Fruit fly (Drosophila melanogaster) whole organism, embryonic: ENCODE data around the gene Cyt-c-p.

Source experiments
- ATbp ChIP-seq: fragments of 200-800 bp; sonication (Bioruptor generic); optimal IDR thresholded peaks from 2 replicates; lab custom pipeline; 2017; ENCODE audit warnings: missing biosample characterization, mild to moderate bottlenecking, missing genetic modification characterization, missing genetic modification reagents
- Bgb ChIP-seq: fragments of 200-800 bp; sonication (Bioruptor generic); IDR thresholded peaks from 2 replicates; pipeline ENCODE4 v1.3.6; 2022; ENCODE audit warnings: missing biosample characterization, missing genetic modification characterization; ENCODE audit not compliant: partially characterized antibody
- BtbVII ChIP-seq: fragments of 200-800 bp; sonication (Bioruptor generic); optimal IDR thresholded peaks from 3 replicates; lab custom pipeline; 2017; ENCODE audit warnings: missing biosample characterization, mild to moderate bottlenecking, missing genetic modification characterization
- CG10565 ChIP-seq: fragments of 200-800 bp; sonication (Bioruptor generic); optimal IDR thresholded peaks from 3 replicates; lab custom pipeline; 2016; ENCODE audit warnings: missing biosample characterization, mild to moderate bottlenecking, missing genetic modification characterization
- CG12155 ChIP-seq: fragments of 200-800 bp; sonication (Bioruptor generic); optimal IDR thresholded peaks from 3 replicates; lab custom pipeline; 2016; ENCODE audit warnings: missing biosample characterization, missing genetic modification characterization
- CG13296 ChIP-seq: fragments of 200-800 bp; sonication (Bioruptor generic); optimal IDR thresholded peaks from 3 replicates; lab custom pipeline; 2018; ENCODE audit warnings: missing biosample characterization, mild to moderate bottlenecking, missing genetic modification characterization
- CG14050 ChIP-seq: fragments of 200-800 bp; sonication (Bioruptor generic); IDR thresholded peaks from 3 replicates; pipeline ENCODE4 v1.3.6; 2022; ENCODE audit warnings: missing biosample characterization, missing genetic modification characterization
- CG14441 ChIP-seq: fragments of 200-800 bp; sonication (Bioruptor generic); IDR thresholded peaks from 2 replicates; pipeline ENCODE4 v1.3.6; 2022; ENCODE audit warnings: missing biosample characterization, missing genetic modification characterization
- CG14965 ChIP-seq: fragments of 200-800 bp; sonication (Bioruptor generic); optimal IDR thresholded peaks from 2 replicates; lab custom pipeline; 2016; ENCODE audit warnings: missing biosample characterization, missing genetic modification characterization, borderline replicate concordance
- CG16815 ChIP-seq: fragments of 200-800 bp; sonication (Bioruptor generic); optimal IDR thresholded peaks from 3 replicates; lab custom pipeline; 2017; ENCODE audit warnings: missing biosample characterization, mild to moderate bottlenecking, missing genetic modification characterization
- CG34376 ChIP-seq: fragments of 200-800 bp; sonication (Bioruptor generic); optimal IDR thresholded peaks from 2 replicates; lab custom pipeline; 2018; ENCODE audit warnings: missing biosample characterization, mild to moderate bottlenecking, missing genetic modification characterization
- CG5245 ChIP-seq: fragments of 200-800 bp; sonication (Bioruptor generic); optimal IDR thresholded peaks from 3 replicates; lab custom pipeline; 2016; ENCODE audit warnings: missing biosample characterization, missing genetic modification characterization
- CG6654 ChIP-seq: fragments of 200-800 bp; sonication (Bioruptor generic); optimal IDR thresholded peaks from 2 replicates; lab custom pipeline; 2017; ENCODE audit warnings: missing biosample characterization, mild to moderate bottlenecking, missing genetic modification characterization
- CG6765 ChIP-seq: fragments of 200-800 bp; sonication (Bioruptor generic); optimal IDR thresholded peaks from 3 replicates; lab custom pipeline; 2017; ENCODE audit warnings: missing biosample characterization, mild to moderate bottlenecking, missing genetic modification characterization
- CG8359 ChIP-seq: fragments of 200-800 bp; sonication (Bioruptor generic); optimal IDR thresholded peaks from 2 replicates; lab custom pipeline; 2017; ENCODE audit warnings: missing biosample characterization, mild to moderate bottlenecking, missing genetic modification characterization, borderline replicate concordance
- CG8765 ChIP-seq: fragments of 200-800 bp; sonication (Bioruptor generic); IDR thresholded peaks from 2 replicates; pipeline ENCODE4 v1.3.6; 2022; ENCODE audit warnings: missing biosample characterization, missing genetic modification characterization
- CG8924 ChIP-seq: fragments of 200-800 bp; optimal IDR thresholded peaks from 3 replicates; lab custom pipeline; 2019; ENCODE audit warnings: missing biosample characterization, mild to moderate bottlenecking, missing genetic modification characterization, moderate library complexity
- CG8944 ChIP-seq: fragments of 200-800 bp; sonication (Bioruptor generic); optimal IDR thresholded peaks from 3 replicates; lab custom pipeline; 2016; ENCODE audit warnings: missing biosample characterization, missing genetic modification characterization
- CG9215 ChIP-seq: fragments of 200-800 bp; sonication (Bioruptor generic); IDR thresholded peaks from 2 replicates; pipeline ENCODE4 v1.3.6; 2022; ENCODE audit warnings: missing biosample characterization, missing genetic modification characterization
- CG9876 ChIP-seq: fragments of 200-800 bp; sonication (Bioruptor generic); optimal IDR thresholded peaks from 2 replicates; lab custom pipeline; 2016; ENCODE audit warnings: missing biosample characterization, missing genetic modification characterization
- CHES-1-like ChIP-seq: fragments of 200-800 bp; sonication (Bioruptor generic); optimal IDR thresholded peaks from 2 replicates; lab custom pipeline; 2016; ENCODE audit warnings: missing biosample characterization, missing genetic modification characterization
- CoRest ChIP-seq: fragments of 200-800 bp; sonication (Bioruptor generic); optimal IDR thresholded peaks from 3 replicates; lab custom pipeline; 2018; ENCODE audit warnings: missing biosample characterization, mild to moderate bottlenecking, missing genetic modification characterization, moderate library complexity
- CrebB ChIP-seq: fragments of 200-800 bp; sonication (Bioruptor generic); optimal IDR thresholded peaks from 3 replicates; lab custom pipeline; 2018; ENCODE audit warnings: missing biosample characterization, mild to moderate bottlenecking, missing genetic modification characterization
- Gsc ChIP-seq: fragments of 200-800 bp; sonication (Bioruptor generic); IDR thresholded peaks from 2 replicates; pipeline ENCODE4 v1.3.6; 2022; ENCODE audit warnings: missing biosample characterization, missing genetic modification characterization
- H2.0 ChIP-seq: fragments of 200-800 bp; sonication (Bioruptor generic); IDR thresholded peaks from 2 replicates; pipeline ENCODE4 v1.3.6; 2022; ENCODE audit warnings: missing biosample characterization, missing genetic modification characterization
- Hmx ChIP-seq: fragments of 200-800 bp; sonication (Bioruptor generic); optimal IDR thresholded peaks from 2 replicates; lab custom pipeline; 2016; ENCODE audit warnings: missing biosample characterization, missing genetic modification characterization
- MBD-R2 ChIP-seq: fragments of 200-800 bp; sonication (Bioruptor generic); IDR thresholded peaks from 2 replicates; pipeline ENCODE4 v1.3.6; 2022; ENCODE audit warnings: missing biosample characterization, missing genetic modification characterization
- Oli ChIP-seq: fragments of 200-800 bp; sonication (Bioruptor generic); optimal IDR thresholded peaks from 2 replicates; lab custom pipeline; 2018; ENCODE audit warnings: missing biosample characterization, mild to moderate bottlenecking, missing genetic modification characterization, moderate library complexity
- Rx ChIP-seq: fragments of 200-800 bp; sonication (Bioruptor generic); IDR thresholded peaks from 2 replicates; pipeline ENCODE4 v1.3.6; 2022; ENCODE audit warnings: missing biosample characterization, missing genetic modification characterization
- Stat92E ChIP-seq, 3 experiments: fragments of >200 bp in 2 of 3; fragments of 200-800 bp in 1 of 3; sonication (Bioruptor generic) in 1 of 3; optimal IDR thresholded peaks; 2 replicates each; lab custom pipeline; 2017 to 2019; ENCODE audit warnings: missing biosample characterization in 3 of 3, missing genetic modification characterization in 3 of 3, mild to moderate bottlenecking in 1 of 3, moderate library complexity in 1 of 3
- abd-A ChIP-seq: fragments of 200-800 bp; sonication (Bioruptor generic); optimal IDR thresholded peaks from 3 replicates; lab custom pipeline; 2019; ENCODE audit warnings: missing biosample characterization, mild to moderate bottlenecking, missing genetic modification characterization, moderate library complexity
- ap ChIP-seq: fragments of 200-800 bp; sonication (Bioruptor generic); IDR thresholded peaks from 2 replicates; pipeline ENCODE4 v1.3.6; 2022; ENCODE audit warnings: missing biosample characterization, missing genetic modification characterization
- cas ChIP-seq: fragments of 200-800 bp; sonication (Bioruptor generic); IDR thresholded peaks from 2 replicates; pipeline ENCODE4 v1.3.6; 2022; ENCODE audit warnings: missing biosample characterization, missing genetic modification characterization
- cg ChIP-seq: fragments of 200-800 bp; sonication (Bioruptor generic); optimal IDR thresholded peaks from 3 replicates; lab custom pipeline; 2019; ENCODE audit warnings: missing biosample characterization, mild to moderate bottlenecking, missing genetic modification characterization, moderate library complexity
- croc ChIP-seq: fragments of 200-800 bp; sonication (Bioruptor generic); conservative IDR thresholded peaks from 3 replicates; pipeline ENCODE4 v1.3.6; 2022; ENCODE audit warnings: missing biosample characterization, missing genetic modification characterization
- dmrt99B ChIP-seq: fragments of 200-800 bp; sonication (Bioruptor generic); optimal IDR thresholded peaks from 2 replicates; lab custom pipeline; 2018; ENCODE audit warnings: missing biosample characterization, mild to moderate bottlenecking, missing genetic modification characterization, moderate library complexity
- esg ChIP-seq: fragments of 200-800 bp; sonication (Bioruptor generic); conservative IDR thresholded peaks from 2 replicates; pipeline ENCODE4 v1.3.6; 2022; ENCODE audit warnings: missing biosample characterization, missing genetic modification characterization
- gcm2 ChIP-seq: fragments of 200-800 bp; sonication (Bioruptor generic); optimal IDR thresholded peaks from 2 replicates; lab custom pipeline; 2016; ENCODE audit warnings: missing biosample characterization, missing genetic modification characterization
- gfzf ChIP-seq: fragments of 200-800 bp; sonication (Bioruptor generic); optimal IDR thresholded peaks from 2 replicates; lab custom pipeline; 2016; ENCODE audit warnings: missing biosample characterization, mild to moderate bottlenecking, missing genetic modification characterization, moderate library complexity
- gt ChIP-seq: fragments of 200-800 bp; sonication (Bioruptor generic); IDR thresholded peaks from 2 replicates; pipeline ENCODE4 v1.3.6; 2022; ENCODE audit warnings: missing biosample characterization, missing genetic modification characterization
- lbe ChIP-seq: fragments of 200-800 bp; sonication (Bioruptor generic); optimal IDR thresholded peaks from 2 replicates; lab custom pipeline; 2016; ENCODE audit warnings: missing biosample characterization, mild to moderate bottlenecking, missing genetic modification characterization
- lola ChIP-seq, 3 experiments: fragments of >200 bp in 2 of 3; fragments of 200-800 bp in 1 of 3; sonication (Bioruptor generic) in 1 of 3; optimal IDR thresholded peaks; 2 replicates each; lab custom pipeline; 2017 to 2019; ENCODE audit warnings: missing biosample characterization in 3 of 3, missing genetic modification characterization in 3 of 3, mild to moderate bottlenecking in 1 of 3, moderate library complexity in 1 of 3
- onecut ChIP-seq: fragments of 200-800 bp; sonication (Bioruptor generic); IDR thresholded peaks from 2 replicates; pipeline ENCODE4 v1.3.6; 2022; ENCODE audit warnings: missing biosample characterization, missing genetic modification characterization
- psq ChIP-seq: fragments of 200-800 bp; sonication (Bioruptor generic); optimal IDR thresholded peaks from 2 replicates; lab custom pipeline; 2017; ENCODE audit warnings: missing biosample characterization, missing genetic modification characterization
- slbo ChIP-seq: fragments of 200-800 bp; sonication (Bioruptor generic); IDR thresholded peaks from 2 replicates; pipeline ENCODE4 v1.3.6; 2022; ENCODE audit warnings: missing biosample characterization, missing genetic modification characterization
- so ChIP-seq: fragments of 200-800 bp; sonication (Bioruptor generic); IDR thresholded peaks from 3 replicates; pipeline ENCODE4 v1.3.6; 2022; ENCODE audit warnings: missing biosample characterization, missing genetic modification characterization
- sqz ChIP-seq: fragments of 200-800 bp; sonication (Bioruptor generic); optimal IDR thresholded peaks from 3 replicates; lab custom pipeline; 2018; ENCODE audit warnings: missing biosample characterization, mild to moderate bottlenecking, missing genetic modification characterization
- tgo ChIP-seq: fragments of 200-800 bp; sonication (Bioruptor generic); IDR thresholded peaks from 3 replicates; pipeline ENCODE4 v1.3.6; 2022; ENCODE audit warnings: missing biosample characterization, missing genetic modification characterization

Gene Cyt-c-p

dm6 chr2L:16715841-16716701 is 3.7 kb upstream of the Cyt-c-p start, which contains the start of the genes Cyt-c-d and CG31808 (continued):
- TF ChIP-seq dmrt99B (tag; lab: Kevin White, UChicago) = peak; percentile 99
- TF ChIP-seq onecut (GFP tag; lab: Robert Waterston, UW) = peak; percentile 94
- peak; percentile 80 for TF ChIP-seq CHES-1-like (GFP tag; lab: Kevin White, UChicago)
- peak; percentile 28 for TF ChIP-seq cg (GFP tag; lab: Kevin White, UChicago)
- peak; percentile 95 for TF ChIP-seq gt (GFP tag; lab: Robert Waterston, UW)
- TF ChIP-seq lbe (GFP tag; lab: Kevin White, UChicago) = peak; percentile 93
- peak; percentile 93 for TF ChIP-seq gcm2 (GFP tag; lab: Kevin White, UChicago)
- TF ChIP-seq CG10565 (GFP tag; lab: Kevin White, UChicago) = peak; percentile 90
- TF ChIP-seq CG34376 (GFP tag; lab: Kevin White, UChicago) = peak; percentile 91
- peak; percentile 92 for TF ChIP-seq CG8359 (GFP tag; lab: Kevin White, UChicago)
- peak; percentile 98 for TF ChIP-seq ATbp (GFP tag; lab: Kevin White, UChicago)
- TF ChIP-seq Stat92E (GFP tag; optimal IDR thresholded peaks at IDR 0.05; lab: Kevin White, UChicago) = peak in 1 of 3 experiments; percentile 92
- peak; percentile 90 for TF ChIP-seq CG8944 (GFP tag; lab: Kevin White, UChicago)
- TF ChIP-seq MBD-R2 = peak; percentile 86
- peak; percentile 92 for TF ChIP-seq Gsc
- TF ChIP-seq abd-A (tag; lab: Kevin White, UChicago) = peak; percentile 55
- TF ChIP-seq psq (GFP tag; lab: Kevin White, UChicago) = peak; percentile 75
- peak; percentile 98 for TF ChIP-seq CG8924 (tag; lab: Kevin White, UChicago)
- no peak for TF ChIP-seq CG9876
- peak; percentile 92 for TF ChIP-seq CG6765 (GFP tag; lab: Kevin White, UChicago)
- TF ChIP-seq CG6654 = peak; percentile 88
- TF ChIP-seq Oli (tag; lab: Kevin White, UChicago) = peak; percentile 98
- peak; percentile 95 for TF ChIP-seq CG13296 (GFP tag; lab: Kevin White, UChicago)
- TF ChIP-seq tgo (GFP tag; lab: Robert Waterston, UW) = peak; percentile 97
- peak; percentile 58 for TF ChIP-seq Bgb
- peak; percentile 93 for TF ChIP-seq CG16815 (GFP tag; lab: Kevin White, UChicago)
- TF ChIP-seq CoRest = peak; percentile 96
- peak; percentile 87 for TF ChIP-seq CG9215
- peak; percentile 97 for TF ChIP-seq ap
- TF ChIP-seq lola (GFP tag; optimal IDR thresholded peaks at IDR 0.05; lab: Kevin White, UChicago) = peak in 1 of 3 experiments; percentile 95
- TF ChIP-seq CG5245 (GFP tag; lab: Kevin White, UChicago) = peak; percentile 95
- peak; percentile 97 for TF ChIP-seq so
- TF ChIP-seq Hmx (GFP tag; lab: Kevin White, UChicago) = peak; percentile 85
- TF ChIP-seq cas (GFP tag; lab: Robert Waterston, UW) = peak; percentile 86
- peak; percentile 96 for TF ChIP-seq slbo (GFP tag; lab: Robert Waterston, UW)
- TF ChIP-seq CG8765 (GFP tag; lab: Robert Waterston, UW) = peak; percentile 83
- TF ChIP-seq CrebB (tag; lab: Kevin White, UChicago) = peak; percentile 95
- TF ChIP-seq CG12155 (GFP tag; lab: Kevin White, UChicago) = peak; percentile 93
- peak; percentile 94 for TF ChIP-seq Rx (GFP tag; lab: Robert Waterston, UW)
- peak; percentile 95 for TF ChIP-seq BtbVII (GFP tag; lab: Kevin White, UChicago)
- peak; percentile 97 for TF ChIP-seq croc (GFP tag; lab: Robert Waterston, UW)
- peak; percentile 91 for TF ChIP-seq sqz (GFP tag; lab: Kevin White, UChicago)
- TF ChIP-seq esg (GFP tag; lab: Robert Waterston, UW) = peak; percentile 97
- TF ChIP-seq CG14050 (GFP tag; lab: Robert Waterston, UW) = peak; percentile 98
- peak; percentile 17 for TF ChIP-seq gfzf (GFP tag; lab: Kevin White, UChicago)
- TF ChIP-seq CG14441 (GFP tag; lab: Robert Waterston, UW) = peak; percentile 97
- TF ChIP-seq CG14965 = peak; percentile 58
- peak; percentile 97 for TF ChIP-seq H2.0 (GFP tag; lab: Robert Waterston, UW)
